Worm (Caenorhabditis elegans): ENCODE measurements around the gene his-37.

his-37 gene

DNA sequence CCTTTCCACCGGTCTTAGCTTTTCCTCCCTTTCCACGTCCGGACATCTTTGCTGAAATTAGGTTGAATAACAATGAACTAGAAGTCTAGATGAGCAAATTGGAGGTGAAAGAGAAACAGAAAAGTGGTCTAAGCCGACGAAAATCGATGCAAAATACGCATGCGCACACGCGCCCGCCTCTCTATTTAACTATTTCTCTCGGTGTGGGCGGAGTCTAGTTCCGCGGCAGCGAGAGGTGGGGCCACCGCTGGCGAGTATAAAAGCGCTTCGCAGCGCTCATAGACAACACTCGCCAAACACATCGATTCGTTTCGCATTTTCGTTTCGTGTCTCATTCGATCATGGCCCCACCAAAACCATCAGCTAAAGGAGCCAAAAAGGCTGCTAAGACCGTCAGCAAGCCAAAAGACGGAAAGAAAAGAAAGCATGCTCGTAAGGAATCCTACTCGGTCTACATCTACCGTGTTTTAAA is 1.6 kb upstream of the his-37 start, which contains the start of the genes his-35 and his-41 (continued):
- TF ChIP-seq mdl-1 (tag; optimal IDR thresholded peaks at IDR 0.05) (peak in 1 of 2 experiments; percentile 39), lin-14 (GFP tag; optimal IDR thresholded peaks at IDR 0.05) (peak; percentile 75), nhr-19 (GFP tag; conservative IDR thresholded peaks at IDR 0.05) (peak; percentile 67), hlh-17 (GFP tag; optimal IDR thresholded peaks at IDR 0.05; ENCODE audit: borderline replicate concordance) (no peak), lsy-2 (tag; optimal IDR thresholded peaks at IDR 0.05) (peak; percentile 33 to 47), zag-1 (tag; optimal IDR thresholded peaks at IDR 0.05) (no peak), C04F5.9 (tag; optimal IDR thresholded peaks at IDR 0.05) (no peak), lin-13 (GFP tag; optimal IDR thresholded peaks at IDR 0.05) (no peak), C34B4.2 (tag; optimal IDR thresholded peaks at IDR 0.05) (no peak), snu-23 (GFP tag; optimal IDR thresholded peaks at IDR 0.05) (peak; percentile 75), efl-1 (optimal IDR thresholded peaks at IDR 0.05) (peak; percentile 60 to 63), efl-1 (GFP tag; optimal IDR thresholded peaks at IDR 0.05 in 1 of 2) (peak; percentile 53 to 93), zip-4 (GFP tag; optimal IDR thresholded peaks at IDR 0.05) (peak; percentile 42), ets-5 (GFP tag; IDR thresholded peaks at IDR 0.05) (no peak), egl-13 (tag; optimal IDR thresholded peaks at IDR 0.05) (peak; percentile 72), alr-1 (tag; optimal IDR thresholded peaks at IDR 0.05; ENCODE audit: borderline replicate concordance) (no peak), fkh-4 (tag; optimal IDR thresholded peaks at IDR 0.05; ENCODE audit: borderline replicate concordance) (no peak), pag-3 (tag; optimal IDR thresholded peaks at IDR 0.05; ENCODE audit: borderline replicate concordance, insufficient read depth) (no peak), ztf-11 (tag; optimal IDR thresholded peaks at IDR 0.05) (peak in 1 of 2 experiments; percentile 43), nhr-28 (tag; optimal IDR thresholded peaks at IDR 0.05) (no peak), C16A3.4 (tag; optimal IDR thresholded peaks at IDR 0.05) (no peak), lin-15B (tag; optimal IDR thresholded peaks at IDR 0.05) (no peak), grh-1 (GFP tag; IDR thresholded peaks at IDR 0.05) (0 out of 2 replicates have a peak, but pooled peaks have one; percentile 14), nhr-237 (tag; optimal IDR thresholded peaks at IDR 0.05) (no peak), skn-1 (tag; optimal IDR thresholded peaks at IDR 0.05) (peak; percentile 77), ceh-82 (tag; optimal IDR thresholded peaks at IDR 0.05) (peak; percentile 41 to 57 (median 54)), unc-98 (GFP tag; IDR thresholded peaks at IDR 0.05) (no peak), unc-30 (tag; optimal IDR thresholded peaks at IDR 0.05) (no peak), aly-2 (tag; optimal IDR thresholded peaks at IDR 0.05) (no peak), nhr-20 (tag; optimal IDR thresholded peaks at IDR 0.05) (peak; percentile 77), ama-1 (optimal IDR thresholded peaks at IDR 0.05) (peak; percentile 60), unc-86 (tag; optimal IDR thresholded peaks at IDR 0.05) (peak; percentile 59), ceh-63 (GFP tag; optimal IDR thresholded peaks at IDR 0.05) (no peak), mef-2 (tag; optimal IDR thresholded peaks at IDR 0.05) (no peak), sptf-1 (tag; optimal IDR thresholded peaks at IDR 0.05) (no peak), elt-3 (tag; optimal IDR thresholded peaks at IDR 0.05) (no peak), fkh-8 (tag; optimal IDR thresholded peaks at IDR 0.05) (peak; percentile 69), elt-2 (tag; optimal IDR thresholded peaks at IDR 0.05) (no peak), jun-1 (tag; optimal IDR thresholded peaks at IDR 0.05) (peak; percentile 72), nhr-85 (tag) (no peak), Y116A8C.19 (tag; optimal IDR thresholded peaks at IDR 0.05; ENCODE audit: borderline replicate concordance) (no peak), nhr-71 (tag; optimal IDR thresholded peaks at IDR 0.05) (peak; percentile 83), hpl-2 (GFP tag; optimal IDR thresholded peaks at IDR 0.05) (no peak), lin-35 (GFP tag; optimal IDR thresholded peaks at IDR 0.05) (peak; percentile 22 to 57), lin-39 (tag; optimal IDR thresholded peaks at IDR 0.05) (no peak), efl-3 (GFP tag; optimal IDR thresholded peaks at IDR 0.05) (no peak), tlp-1 (tag; optimal IDR thresholded peaks at IDR 0.05) (no peak), snpc-4 (tag; optimal IDR thresholded peaks at IDR 0.05) (peak; percentile 12), nhr-47 (tag; optimal IDR thresholded peaks at IDR 0.05) (peak; percentile 87), unc-130 (tag; optimal IDR thresholded peaks at IDR 0.05) (peak; percentile 3), mab-9 (GFP tag; IDR thresholded peaks at IDR 0.05) (peak; percentile 45; the same call in 1 of the 2 replicates), ceh-88 (GFP tag; IDR thresholded peaks at IDR 0.05) (0 out of 2 replicates have a peak, but pooled peaks have one; percentile 10), vab-15 (tag; optimal IDR thresholded peaks at IDR 0.05) (no peak)
